Fruit fly (Drosophila melanogaster) whole organism: ENCODE results near the gene CG3198.
A peak's percentile ranks its signal among the peaks of the same experiment; 100 is the strongest.

Source experiments
- CG8478 ChIP-seq: fragments of >200 bp; optimal IDR thresholded peaks from 2 replicates; lab custom pipeline; 2018; ENCODE audit warnings: inconsistent platforms
- Dll ChIP-seq: fragments of >200 bp; optimal IDR thresholded peaks from 2 replicates; lab custom pipeline; 2017
- EcR ChIP-seq, 2 experiments: fragments of >200 bp; optimal IDR thresholded peaks; 2 replicates each; lab custom pipeline; 2017; ENCODE audit warnings: missing biosample characterization in 2 of 2, missing genetic modification characterization in 2 of 2, missing genetic modification reagents in 2 of 2
- pan ChIP-seq: fragments of >200 bp; optimal IDR thresholded peaks from 2 replicates; lab custom pipeline; 2017
- psq ChIP-seq: fragments of >200 bp; optimal IDR thresholded peaks from 2 replicates; lab custom pipeline; 2017
- usp ChIP-seq: fragments of >200 bp; optimal IDR thresholded peaks from 2 replicates; lab custom pipeline; 2017; ENCODE audit warnings: missing biosample characterization, missing genetic modification characterization, mixed read lengths

CG3198 gene

dm6 chrX:6642593-6643257 lies 31.0 kb downstream of the CG3198 start:
- no peak for TF ChIP-seq CG8478 (lab: Kevin White, UChicago)
- TF ChIP-seq pan (lab: Kevin White, UChicago): no peak
- TF ChIP-seq usp: no peak
- no peak for TF ChIP-seq Dll (lab: Kevin White, UChicago)

- no peak for TF ChIP-seq Dll (lab: Kevin White, UChicago)
- TF ChIP-seq CG8478 (lab: Kevin White, UChicago): no peak
- no peak for TF ChIP-seq EcR (GFP tag; optimal IDR thresholded peaks at IDR 0.05; lab: Kevin White, UChicago)
- no peak for TF ChIP-seq usp
- no peak for TF ChIP-seq psq (lab: Kevin White, UChicago)
- no peak for TF ChIP-seq pan (lab: Kevin White, UChicago)
Measured at dm6 chrX:6641602-6642001, 32.2 kb downstream of the CG3198 start.

- no peak for TF ChIP-seq CG8478 (lab: Kevin White, UChicago)
- no peak for TF ChIP-seq Dll (lab: Kevin White, UChicago)
- no peak for TF ChIP-seq EcR (GFP tag; optimal IDR thresholded peaks at IDR 0.05; lab: Kevin White, UChicago)
- TF ChIP-seq usp: no peak
- TF ChIP-seq pan (lab: Kevin White, UChicago): no peak
- no peak for TF ChIP-seq psq (lab: Kevin White, UChicago)
Measured at dm6 chrX:6638123-6638522, 35.6 kb downstream of the CG3198 start.

dm6 chrX:6633659-6634058 lies 40.1 kb downstream of the CG3198 start, which contains the start of gene CG14443:
Gene CG14443 (plus strand): TSS chrX:6633959.
- TF ChIP-seq CG8478 (lab: Kevin White, UChicago) (no peak), psq (lab: Kevin White, UChicago) (no peak), usp (no peak), EcR (GFP tag; optimal IDR thresholded peaks at IDR 0.05; lab: Kevin White, UChicago) (no peak), Dll (lab: Kevin White, UChicago) (no peak), pan (lab: Kevin White, UChicago) (no peak)

dm6 chrX:6631885-6632284 lies 41.9 kb downstream of the CG3198 start:
- TF ChIP-seq EcR (GFP tag; optimal IDR thresholded peaks at IDR 0.05; lab: Kevin White, UChicago): no peak
- TF ChIP-seq Dll (lab: Kevin White, UChicago): no peak
- no peak for TF ChIP-seq psq (lab: Kevin White, UChicago)
- TF ChIP-seq CG8478 (lab: Kevin White, UChicago): no peak

dm6 chrX:6624977-6625591 lies 48.7 kb downstream of the CG3198 start:
- TF ChIP-seq CG8478 (lab: Kevin White, UChicago) (no peak), psq (lab: Kevin White, UChicago) (no peak), pan (lab: Kevin White, UChicago) (no peak), usp (no peak), EcR (GFP tag; optimal IDR thresholded peaks at IDR 0.05; lab: Kevin White, UChicago) (no peak), Dll (lab: Kevin White, UChicago) (no peak)

dm6 chrX:6624006-6624745 lies 49.6 kb downstream of the CG3198 start:
- TF ChIP-seq pan (lab: Kevin White, UChicago) (no peak), Dll (lab: Kevin White, UChicago) (no peak), CG8478 (lab: Kevin White, UChicago) (no peak), EcR (GFP tag; optimal IDR thresholded peaks at IDR 0.05; lab: Kevin White, UChicago) (peak in 1 of 2 experiments; percentile 22), psq (lab: Kevin White, UChicago) (no peak), usp (no peak)

- TF ChIP-seq usp: no peak
- TF ChIP-seq pan (lab: Kevin White, UChicago): no peak
- TF ChIP-seq Dll (lab: Kevin White, UChicago): no peak
- peak in 1 of 2 experiments; percentile 1 for TF ChIP-seq EcR (GFP tag; optimal IDR thresholded peaks at IDR 0.05; lab: Kevin White, UChicago)
Measured at dm6 chrX:6621566-6622006, 52.2 kb downstream of the CG3198 start.
